Worm (Caenorhabditis elegans) whole organism, L2 larva: Measurements from ENCODE around the gene Y39A1A.10.

Experiments used
- C34F6.9 ChIP-seq: fragments of 150-350 bp; optimal IDR thresholded peaks from 2 replicates; lab custom pipeline; 2014; ENCODE audit warnings: missing biosample characterization, missing genetic modification characterization
- F13H6.1 ChIP-seq: sonication (generic microtip); optimal IDR thresholded peaks from 2 replicates; lab custom pipeline; 2016; ENCODE audit warnings: missing genetic modification characterization, missing compliant biosample characterization
- R02D3.7 ChIP-seq: fragments of 150-350 bp; optimal IDR thresholded peaks from 2 replicates; lab custom pipeline; 2014; ENCODE audit warnings: missing biosample characterization, missing genetic modification characterization
- ZK546.5 ChIP-seq: sonication (generic microtip); optimal IDR thresholded peaks from 2 replicates; lab custom pipeline; 2017; ENCODE audit warnings: missing biosample characterization, missing genetic modification characterization
- ama-1 ChIP-seq: fragments of 150-350 bp; optimal IDR thresholded peaks from 2 replicates; lab custom pipeline; 2018; ENCODE audit warnings: inconsistent platforms
- ceh-16 ChIP-seq: fragments of 150-350 bp; optimal IDR thresholded peaks from 2 replicates; lab custom pipeline; 2014; ENCODE audit warnings: missing biosample characterization, missing genetic modification characterization
- ceh-82 ChIP-seq: fragments of 150-350 bp; optimal IDR thresholded peaks from 2 replicates; lab custom pipeline; 2014; ENCODE audit warnings: missing biosample characterization, missing genetic modification characterization
- crh-2 ChIP-seq: sonication (generic microtip); optimal IDR thresholded peaks from 2 replicates; lab custom pipeline; 2017; ENCODE audit warnings: missing biosample characterization, missing genetic modification characterization
- dmd-4 ChIP-seq: sonication (generic microtip); optimal IDR thresholded peaks from 2 replicates; lab custom pipeline; 2017; ENCODE audit warnings: missing biosample characterization, missing genetic modification characterization
- egl-27 ChIP-seq: sonication (generic microtip); optimal IDR thresholded peaks from 3 replicates; lab custom pipeline; 2017; ENCODE audit warnings: missing biosample characterization, missing genetic modification reagents, missing genetic modification characterization
- elt-1 ChIP-seq: fragments of 150-350 bp; optimal IDR thresholded peaks from 2 replicates; lab custom pipeline; 2014; ENCODE audit warnings: missing biosample characterization, missing genetic modification characterization
- elt-3 ChIP-seq: sonication (generic microtip); optimal IDR thresholded peaks from 2 replicates; lab custom pipeline; 2017; ENCODE audit warnings: missing biosample characterization, missing genetic modification characterization
- fos-1 ChIP-seq: fragments of 150-350 bp; optimal IDR thresholded peaks from 2 replicates; lab custom pipeline; 2014; ENCODE audit warnings: missing biosample characterization, missing genetic modification characterization
- lin-11 ChIP-seq: fragments of 150-350 bp; sonication (generic microtip); optimal IDR thresholded peaks from 2 replicates; lab custom pipeline; 2014; ENCODE audit warnings: missing biosample characterization, missing genetic modification characterization, inconsistent platforms, mixed read lengths
- lin-13 ChIP-seq: fragments of 150-350 bp; optimal IDR thresholded peaks from 2 replicates; lab custom pipeline; 2014; ENCODE audit warnings: missing biosample characterization, missing genetic modification reagents, missing genetic modification characterization
- lsy-2 ChIP-seq, 2 experiments: fragments of 150-350 bp in 1 of 2; sonication (generic microtip) in 1 of 2; optimal IDR thresholded peaks; 2 replicates each; lab custom pipeline; 2014 to 2017; ENCODE audit warnings: missing biosample characterization in 2 of 2, missing genetic modification characterization in 2 of 2
- mab-5 ChIP-seq: fragments of 150-350 bp; optimal IDR thresholded peaks from 2 replicates; lab custom pipeline; 2014; ENCODE audit warnings: missing biosample characterization, missing genetic modification characterization
- mbf-1 ChIP-seq: sonication (generic microtip); optimal IDR thresholded peaks from 2 replicates; lab custom pipeline; 2017; ENCODE audit warnings: missing biosample characterization, missing genetic modification characterization
- mdl-1 ChIP-seq, 2 experiments: fragments of 150-350 bp in 1 of 2; sonication (generic microtip) in 1 of 2; optimal IDR thresholded peaks; 2 replicates each; lab custom pipeline; 2017; ENCODE audit warnings: missing biosample characterization in 2 of 2, missing genetic modification characterization in 2 of 2
- nhr-11 ChIP-seq: fragments of 150-350 bp; optimal IDR thresholded peaks from 2 replicates; lab custom pipeline; 2014; ENCODE audit warnings: missing biosample characterization, missing genetic modification characterization
- nhr-12 ChIP-seq: fragments of 150-350 bp; optimal IDR thresholded peaks from 2 replicates; lab custom pipeline; 2014; ENCODE audit warnings: missing biosample characterization, missing genetic modification characterization
- nhr-129 ChIP-seq: fragments of 150-350 bp; optimal IDR thresholded peaks from 2 replicates; lab custom pipeline; 2014; ENCODE audit warnings: missing biosample characterization, missing genetic modification characterization
- nhr-21 ChIP-seq: fragments of 150-350 bp; optimal IDR thresholded peaks from 2 replicates; lab custom pipeline; 2014; ENCODE audit warnings: missing biosample characterization, missing genetic modification characterization
- nhr-23 ChIP-seq: fragments of 150-350 bp; optimal IDR thresholded peaks from 2 replicates; lab custom pipeline; 2014; ENCODE audit warnings: missing biosample characterization, missing genetic modification reagents, missing genetic modification characterization
- nhr-25 ChIP-seq: fragments of 150-350 bp; sonication (generic microtip); optimal IDR thresholded peaks from 3 replicates; lab custom pipeline; 2014; ENCODE audit warnings: missing biosample characterization, missing genetic modification characterization
- nhr-6 ChIP-seq: fragments of 150-350 bp; optimal IDR thresholded peaks from 2 replicates; lab custom pipeline; 2014; ENCODE audit warnings: missing biosample characterization, missing genetic modification characterization
- nhr-77 ChIP-seq: fragments of 150-350 bp; optimal IDR thresholded peaks from 2 replicates; lab custom pipeline; 2014; ENCODE audit warnings: missing biosample characterization, missing genetic modification characterization
- peb-1 ChIP-seq: fragments of 150-350 bp; optimal IDR thresholded peaks from 2 replicates; lab custom pipeline; 2014; ENCODE audit warnings: missing biosample characterization, missing genetic modification characterization
- sma-3 ChIP-seq: sonication (generic microtip); optimal IDR thresholded peaks from 2 replicates; lab custom pipeline; 2016; ENCODE audit warnings: missing genetic modification reagents, missing genetic modification characterization, missing compliant biosample characterization
- sma-9 ChIP-seq, 2 experiments: fragments of 150-350 bp in 1 of 2; sonication (generic microtip) in 1 of 2; optimal IDR thresholded peaks; 2 replicates each; lab custom pipeline; 2014 to 2016; ENCODE audit warnings: missing genetic modification characterization in 2 of 2, mild to moderate bottlenecking in 1 of 2, missing biosample characterization in 1 of 2, missing compliant biosample characterization in 1 of 2, missing genetic modification reagents in 1 of 2, moderate library complexity in 1 of 2
- snpc-4 ChIP-seq: fragments of 150-350 bp; optimal IDR thresholded peaks from 2 replicates; lab custom pipeline; 2014; ENCODE audit warnings: missing biosample characterization, missing genetic modification characterization
- unc-39 ChIP-seq: fragments of 150-350 bp; optimal IDR thresholded peaks from 2 replicates; lab custom pipeline; 2014; ENCODE audit warnings: missing biosample characterization, missing genetic modification characterization
- unc-62 ChIP-seq: fragments of 150-350 bp; optimal IDR thresholded peaks from 2 replicates; lab custom pipeline; 2014; ENCODE audit warnings: missing biosample characterization, missing genetic modification reagents, missing genetic modification characterization
- ztf-11 ChIP-seq: sonication (generic microtip); optimal IDR thresholded peaks from 2 replicates; lab custom pipeline; 2017; ENCODE audit warnings: missing biosample characterization, missing genetic modification characterization
- ztf-4 ChIP-seq: fragments of 150-350 bp; optimal IDR thresholded peaks from 2 replicates; lab custom pipeline; 2014; ENCODE audit warnings: missing biosample characterization, missing genetic modification characterization

The Y39A1A.10 gene

ce11 chrIII:10632590-10633402 is at the start of gene Y39A1A.10:
TSS of gene Y39A1A.10 (plus strand) at chrIII:10632728.
- TF ChIP-seq sma-3 (GFP tag; lab: Kevin White, UChicago) = no peak
- no peak for TF ChIP-seq dmd-4 (tag; lab: Kevin White, UChicago)
- TF ChIP-seq nhr-129 = peak; percentile 12
- TF ChIP-seq F13H6.1 (tag; lab: Kevin White, UChicago) = peak; percentile 44
- TF ChIP-seq ama-1 (lab: Kevin White, UChicago) = no peak
- TF ChIP-seq ceh-16 (tag; lab: Kevin White, UChicago) = no peak
- TF ChIP-seq mdl-1 (tag; optimal IDR thresholded peaks at IDR 0.05; lab: Kevin White, UChicago) = peak in 1 of 2 experiments; percentile 77
- no peak for TF ChIP-seq unc-62 (GFP tag; lab: Kevin White, UChicago)
- TF ChIP-seq sma-9 (GFP tag; optimal IDR thresholded peaks at IDR 0.05; lab: Kevin White, UChicago) = peak; percentile 61
- TF ChIP-seq sma-9 (tag; optimal IDR thresholded peaks at IDR 0.05; lab: Kevin White, UChicago) = no peak
- TF ChIP-seq nhr-21 (tag; lab: Kevin White, UChicago) = no peak
- peak; percentile 28 for TF ChIP-seq fos-1 (tag; lab: Kevin White, UChicago)
- TF ChIP-seq lin-11 (tag; lab: Kevin White, UChicago) = peak; percentile 25
- no peak for TF ChIP-seq nhr-6 (tag; lab: Kevin White, UChicago)
- peak in 1 of 2 experiments; percentile 54 for TF ChIP-seq lsy-2 (tag; optimal IDR thresholded peaks at IDR 0.05; lab: Kevin White, UChicago)
- TF ChIP-seq crh-2 (tag; lab: Kevin White, UChicago) = peak; percentile 28
- TF ChIP-seq unc-39 (tag; lab: Kevin White, UChicago) = no peak
- TF ChIP-seq lin-13 (GFP tag; lab: Kevin White, UChicago) = no peak
- no peak for TF ChIP-seq ZK546.5 (tag; lab: Kevin White, UChicago)
- no peak for TF ChIP-seq peb-1
- no peak for TF ChIP-seq ztf-4 (tag; lab: Kevin White, UChicago)
- TF ChIP-seq R02D3.7 (tag; lab: Kevin White, UChicago) = no peak
- no peak for TF ChIP-seq nhr-77 (tag; lab: Kevin White, UChicago)
- no peak for TF ChIP-seq ceh-82 (tag; lab: Kevin White, UChicago)
- TF ChIP-seq nhr-25 (tag; lab: Kevin White, UChicago) = peak; percentile 44
- TF ChIP-seq C34F6.9 (tag; lab: Kevin White, UChicago) = peak; percentile 48

- TF ChIP-seq ama-1 (lab: Kevin White, UChicago) = no peak
- TF ChIP-seq ZK546.5 (tag; lab: Kevin White, UChicago) = no peak
- no peak for TF ChIP-seq nhr-11 (tag; lab: Kevin White, UChicago)
- no peak for TF ChIP-seq C34F6.9 (tag; lab: Kevin White, UChicago)
- TF ChIP-seq unc-39 (tag; lab: Kevin White, UChicago) = no peak
- no peak for TF ChIP-seq dmd-4 (tag; lab: Kevin White, UChicago)
- TF ChIP-seq elt-3 (tag; lab: Kevin White, UChicago) = no peak
These were observed 49.0 kb upstream of the Y39A1A.10 start for ce11 chrIII:10583483-10583882.

DNA sequence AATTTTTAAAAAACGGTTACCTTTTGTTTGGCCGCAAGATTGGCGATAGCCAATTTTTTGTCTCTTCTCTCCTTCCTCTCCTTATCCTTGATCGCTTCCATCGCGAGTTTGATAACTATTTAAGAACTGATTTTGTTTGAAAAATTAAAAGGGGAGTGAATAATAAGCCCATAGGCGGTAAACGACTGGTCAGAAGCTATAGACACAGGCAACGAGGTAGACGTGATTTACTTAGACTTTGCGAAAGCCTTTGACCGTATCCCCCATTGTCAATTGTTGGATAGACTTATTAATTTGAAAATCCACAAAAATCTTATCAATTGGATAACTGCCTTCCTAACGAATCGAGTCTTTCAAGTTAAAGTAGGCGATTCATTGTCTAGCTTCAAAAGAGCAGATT is 46.3 kb upstream of the Y39A1A.10 start, which contains the start of gene Y45F3A.5:
Y45F3A.5 (minus strand) TSS at position 101 of the 400 bp plus-strand sequence.
- TF ChIP-seq nhr-77 (tag; lab: Kevin White, UChicago) (no peak), F13H6.1 (tag; lab: Kevin White, UChicago) (no peak), ztf-4 (tag; lab: Kevin White, UChicago) (no peak), elt-1 (no peak), peb-1 (no peak), snpc-4 (tag; lab: Kevin White, UChicago) (no peak), sma-3 (GFP tag; lab: Kevin White, UChicago) (no peak), nhr-23 (tag; lab: Kevin White, UChicago) (no peak), nhr-6 (tag; lab: Kevin White, UChicago) (no peak), mab-5 (tag; lab: Kevin White, UChicago) (no peak), sma-9 (GFP tag; optimal IDR thresholded peaks at IDR 0.05; lab: Kevin White, UChicago) (no peak), sma-9 (tag; optimal IDR thresholded peaks at IDR 0.05; lab: Kevin White, UChicago) (no peak), lin-11 (tag; lab: Kevin White, UChicago) (no peak), nhr-25 (tag; lab: Kevin White, UChicago) (no peak), C34F6.9 (tag; lab: Kevin White, UChicago) (no peak), fos-1 (tag; lab: Kevin White, UChicago) (no peak), mbf-1 (tag; lab: Kevin White, UChicago) (no peak), nhr-12 (tag; lab: Kevin White, UChicago) (no peak), egl-27 (tag; lab: Kevin White, UChicago) (no peak), ztf-11 (no peak), nhr-11 (tag; lab: Kevin White, UChicago) (no peak)
